Worm (Caenorhabditis elegans) whole organism, L4/young adult: ENCODE data around the gene metl-1.

Source experiments
- W03F9.2 ChIP-seq: fragments of 150-350 bp; optimal IDR thresholded peaks from 2 replicates; lab custom pipeline; 2014; ENCODE audit warnings: missing biosample characterization, missing genetic modification characterization
- him-1 ChIP-seq: sonication (generic microtip); optimal IDR thresholded peaks from 2 replicates; lab custom pipeline; 2016; ENCODE audit warnings: missing genotype, missing genetic modification reagents, missing genetic modification characterization, missing compliant biosample characterization

DNA sequence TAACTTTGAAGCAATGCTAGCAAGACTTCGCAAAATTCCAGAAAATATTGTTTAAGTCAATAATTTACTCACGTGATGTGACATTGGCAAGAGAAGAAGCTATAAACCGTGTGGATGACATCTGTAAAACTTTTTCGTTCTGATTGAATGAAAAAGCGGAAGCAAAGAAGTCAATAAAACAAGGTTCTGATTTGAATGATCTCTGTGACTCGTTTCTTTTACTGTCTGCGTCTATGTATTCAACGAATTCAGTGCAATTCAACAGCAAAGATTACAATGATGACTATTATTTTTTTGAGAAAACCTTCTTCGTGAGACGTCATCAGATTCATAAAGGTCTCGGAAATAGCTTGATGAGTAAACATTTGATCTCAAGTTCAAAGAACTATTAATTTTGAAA is 19.5 kb upstream of the metl-1 start, which contains the start of gene hacl-1:
- no peak for TF ChIP-seq W03F9.2 (tag; lab: Kevin White, UChicago)
- no peak for TF ChIP-seq him-1 (tag; lab: Kevin White, UChicago)
